Fruit fly (Drosophila melanogaster): ENCODE results near the gene CG9030.

dm6 chrX:14950273-14951272, 4.3 kb downstream of the CG9030 start:
- TF ChIP-seq insv (optimal IDR thresholded peaks at IDR 0.05): no peak
- TF ChIP-seq psq (optimal IDR thresholded peaks at IDR 0.05): no peak
- TF ChIP-seq Myc (optimal IDR thresholded peaks at IDR 0.05): no peak
- no peak for TF ChIP-seq ttk (optimal IDR thresholded peaks at IDR 0.05)

Measured in Kc167 (cell line).